Worm (Caenorhabditis elegans): Measurements from ENCODE around the gene nkat-1.

ce11 chrX:14098618-14099118 lies 41.3 kb downstream of the nkat-1 start, which contains the start of gene F16B12.4:
- TF ChIP-seq ceh-16 (tag; optimal IDR thresholded peaks at IDR 0.05) (no peak), jun-1 (tag; optimal IDR thresholded peaks at IDR 0.05) (no peak), lin-15B (tag; optimal IDR thresholded peaks at IDR 0.05) (no peak), nhr-76 (tag; optimal IDR thresholded peaks at IDR 0.05) (no peak), zag-1 (tag; optimal IDR thresholded peaks at IDR 0.05) (no peak), fkh-10 (GFP tag; optimal IDR thresholded peaks at IDR 0.05) (no peak), ama-1 (optimal IDR thresholded peaks at IDR 0.05) (no peak)
